Fruit fly (Drosophila melanogaster): ENCODE measurements around the gene CG2126.

Gene CG2126

dm6 chr3R:31812117-31812975 lies 35.9 kb upstream of the CG2126 start, which contains the start of the genes FeCH and RhoGAP100F (continued):
- TF ChIP-seq h (optimal IDR thresholded peaks at IDR 0.05), result no peak
- no peak for TF ChIP-seq TFAM (GFP tag; optimal IDR thresholded peaks at IDR 0.05)
- TF ChIP-seq zen2 (GFP tag; IDR thresholded peaks at IDR 0.05; ENCODE audit: partially characterized antibody), result no peak
- no peak for TF ChIP-seq CG17385 (GFP tag; optimal IDR thresholded peaks at IDR 0.05)
- TF ChIP-seq gro (GFP tag; optimal IDR thresholded peaks at IDR 0.05), result no peak

dm6 chr3R:31810073-31810530 lies 33.6 kb upstream of the CG2126 start, which contains the start of gene Rift:
Gene Rift, minus strand, starts transcription at chr3R:31810186.
- peak; percentile 53; the same call in 1 of the 2 replicates for TF ChIP-seq Xrp1 (GFP tag; IDR thresholded peaks at IDR 0.05)
- TF ChIP-seq Hmr (GFP tag; optimal IDR thresholded peaks at IDR 0.05), result peak; percentile 38
- no peak for TF ChIP-seq Side (GFP tag; optimal IDR thresholded peaks at IDR 0.05)
- peak; percentile 41 for TF ChIP-seq Asciz (GFP tag; optimal IDR thresholded peaks at IDR 0.05)
- no peak for TF ChIP-seq hb (GFP tag; IDR thresholded peaks at IDR 0.05; ENCODE audit: partially characterized antibody)
- no peak for TF ChIP-seq pita (GFP tag; optimal IDR thresholded peaks at IDR 0.05)
- peak; percentile 28; the same call in 1 of the 2 replicates for TF ChIP-seq MBD-R2 (GFP tag; IDR thresholded peaks at IDR 0.05)
- TF ChIP-seq CG10267 (tag; optimal IDR thresholded peaks at IDR 0.05), result peak; percentile 30
- TF ChIP-seq pfk (GFP tag; optimal IDR thresholded peaks at IDR 0.05), result no peak
- no peak for TF ChIP-seq CG10543 (GFP tag; optimal IDR thresholded peaks at IDR 0.05)
- TF ChIP-seq CG43689 (GFP tag; IDR thresholded peaks at IDR 0.05), result no peak
- TF ChIP-seq CG14441 (GFP tag; IDR thresholded peaks at IDR 0.05), result peak; percentile 30; the same call in 1 of the 2 replicates
- no peak for TF ChIP-seq gcm2 (GFP tag; optimal IDR thresholded peaks at IDR 0.05)
- no peak for TF ChIP-seq CG17328 (GFP tag; IDR thresholded peaks at IDR 0.05)
- TF ChIP-seq tup (GFP tag; optimal IDR thresholded peaks at IDR 0.05), result no peak
- no peak for TF ChIP-seq CG34376 (GFP tag; optimal IDR thresholded peaks at IDR 0.05)
- no peak for TF ChIP-seq MTF-1 (GFP tag; optimal IDR thresholded peaks at IDR 0.05; ENCODE audit: borderline replicate concordance)
- TF ChIP-seq C15 (GFP tag; IDR thresholded peaks at IDR 0.05), result no peak
- TF ChIP-seq Ravus (GFP tag; IDR thresholded peaks at IDR 0.05), result no peak
- TF ChIP-seq CG11504 (tag; optimal IDR thresholded peaks at IDR 0.05), result peak; percentile 23
- TF ChIP-seq lmd (GFP tag; IDR thresholded peaks at IDR 0.05), result peak; percentile 36; the same call in 1 of the 2 replicates
- TF ChIP-seq unpg (GFP tag; optimal IDR thresholded peaks at IDR 0.05), result peak; percentile 32
- TF ChIP-seq Vsx1 (GFP tag; optimal IDR thresholded peaks at IDR 0.05), result no peak
- TF ChIP-seq CG10979 (tag; optimal IDR thresholded peaks at IDR 0.05), result peak; percentile 22
- TF ChIP-seq lola (GFP tag; optimal IDR thresholded peaks at IDR 0.05), result no peak
- TF ChIP-seq CG30403 (GFP tag; optimal IDR thresholded peaks at IDR 0.05), result peak; percentile 30
- no peak for TF ChIP-seq CG6683 (GFP tag; optimal IDR thresholded peaks at IDR 0.05)
- peak; percentile 70 for TF ChIP-seq Med (GFP tag)
- TF ChIP-seq odd (GFP tag; optimal IDR thresholded peaks at IDR 0.05), result no peak
- peak in 1 of 2 experiments; percentile 13 for TF ChIP-seq dpn (GFP tag; optimal IDR thresholded peaks at IDR 0.05)
- TF ChIP-seq CG8290 (GFP tag; optimal IDR thresholded peaks at IDR 0.05), result no peak
- peak in 1 of 2 experiments; percentile 56 for TF ChIP-seq CG8290 (tag; optimal IDR thresholded peaks at IDR 0.05)
- no peak for TF ChIP-seq maf-S (GFP tag; optimal IDR thresholded peaks at IDR 0.05)
- TF ChIP-seq al (GFP tag; IDR thresholded peaks at IDR 0.05), result 0 out of 2 replicates have a peak, but pooled peaks have one; percentile 12
- TF ChIP-seq Atf3 (GFP tag; optimal IDR thresholded peaks at IDR 0.05), result no peak
- TF ChIP-seq aop (GFP tag; IDR thresholded peaks at IDR 0.05), result no peak
- no peak for TF ChIP-seq CG10274 (GFP tag; optimal IDR thresholded peaks at IDR 0.05)
- no peak for TF ChIP-seq nerfin-1 (tag; optimal IDR thresholded peaks at IDR 0.05)
- no peak for TF ChIP-seq D19B (GFP tag; optimal IDR thresholded peaks at IDR 0.05)
- no peak for TF ChIP-seq fd102C (GFP tag; optimal IDR thresholded peaks at IDR 0.05)
- peak; percentile 28 for TF ChIP-seq nmo (GFP tag; optimal IDR thresholded peaks at IDR 0.05)
- no peak for TF ChIP-seq CG8089 (GFP tag; optimal IDR thresholded peaks at IDR 0.05)

Data from whole organism, embryonic.